Worm (Caenorhabditis elegans) whole organism, L1 larva: ENCODE measurements around the gene C07E3.9.

Experiments
- C34B4.2 ChIP-seq: sonication (generic microtip); optimal IDR thresholded peaks from 2 replicates; lab custom pipeline; 2017; ENCODE audit warnings: mild to moderate bottlenecking, missing genetic modification characterization, missing compliant biosample characterization
- Y116A8C.19 ChIP-seq: sonication (generic microtip); optimal IDR thresholded peaks from 2 replicates; lab custom pipeline; 2016; ENCODE audit warnings: missing compliant biosample characterization, missing genetic modification characterization, borderline replicate concordance
- ama-1 ChIP-seq: fragments of 150-350 bp; optimal IDR thresholded peaks from 2 replicates; lab custom pipeline; 2014
- blmp-1 ChIP-seq: fragments of 150-350 bp; optimal IDR thresholded peaks from 2 replicates; lab custom pipeline; 2014; ENCODE audit warnings: missing biosample characterization, missing genetic modification characterization
- ceh-63 ChIP-seq: fragments of 200-800 bp; sonication (Bioruptor generic); optimal IDR thresholded peaks from 2 replicates; lab custom pipeline; 2018; ENCODE audit warnings: mild to moderate bottlenecking, missing genetic modification characterization, missing compliant biosample characterization
- ceh-88 ChIP-seq: fragments of 200-800 bp; sonication (Bioruptor generic); IDR thresholded peaks from 2 replicates; pipeline ENCODE4 v1.3.6; 2022; ENCODE audit warnings: missing genetic modification characterization, missing compliant biosample characterization
- ceh-90 ChIP-seq: sonication (generic microtip); optimal IDR thresholded peaks from 2 replicates; lab custom pipeline; 2016; ENCODE audit warnings: missing genetic modification characterization, missing compliant biosample characterization
- dpl-1 ChIP-seq, 3 experiments: fragments of 150-350 bp in 2 of 3; sonication (generic microtip) in 1 of 3; optimal IDR thresholded peaks; 2 replicates each; lab custom pipeline; 2014 to 2017; ENCODE audit warnings: missing biosample characterization in 3 of 3, missing genetic modification characterization in 3 of 3, missing genetic modification reagents in 3 of 3
- efl-1 ChIP-seq, 4 experiments: fragments of 150-350 bp; optimal IDR thresholded peaks in 3 of 4; peaks in 1 of 4; 1 replicate in 1 of 4; 2 replicates in 3 of 4; lab custom pipeline; 2014; ENCODE audit warnings: missing biosample characterization in 2 of 4, missing genetic modification characterization in 2 of 4, missing genetic modification reagents in 2 of 4
- efl-3 ChIP-seq: fragments of 200-800 bp; sonication (Bioruptor generic); optimal IDR thresholded peaks from 2 replicates; lab custom pipeline; 2018; ENCODE audit warnings: mild to moderate bottlenecking, missing genetic modification characterization, missing compliant biosample characterization
- egl-13 ChIP-seq: sonication (generic microtip); optimal IDR thresholded peaks from 2 replicates; lab custom pipeline; 2016; ENCODE audit warnings: missing genotype, missing genetic modification reagents, missing genetic modification characterization, missing compliant biosample characterization
- elt-3 ChIP-seq, 6 experiments: fragments of 150-350 bp in 1 of 6; sonication (generic microtip); optimal IDR thresholded peaks; 2 replicates each; lab custom pipeline; 2017 to 2018; ENCODE audit warnings: missing biosample characterization in 6 of 6, missing genetic modification characterization in 6 of 6, inconsistent platforms in 1 of 6
- fkh-8 ChIP-seq: sonication (generic microtip); optimal IDR thresholded peaks from 2 replicates; lab custom pipeline; 2016; ENCODE audit warnings: mild to moderate bottlenecking, missing genetic modification characterization, missing compliant biosample characterization
- fos-1 ChIP-seq: fragments of 150-350 bp; optimal IDR thresholded peaks from 2 replicates; lab custom pipeline; 2014; ENCODE audit warnings: missing biosample characterization, missing genetic modification characterization
- hlh-17 ChIP-seq: fragments of 200-800 bp; sonication (Bioruptor generic); optimal IDR thresholded peaks from 2 replicates; lab custom pipeline; 2018; ENCODE audit warnings: missing genetic modification characterization, mild to moderate bottlenecking, missing compliant biosample characterization, moderate library complexity, borderline replicate concordance
- hpl-2 ChIP-seq: fragments of 150-350 bp; optimal IDR thresholded peaks from 2 replicates; lab custom pipeline; 2014; ENCODE audit warnings: missing biosample characterization, missing genetic modification reagents, missing genetic modification characterization
- lin-13 ChIP-seq: fragments of 150-350 bp; optimal IDR thresholded peaks from 2 replicates; lab custom pipeline; 2014; ENCODE audit warnings: missing biosample characterization, missing genetic modification reagents, missing genetic modification characterization
- lin-14 ChIP-seq: fragments of 200-800 bp; sonication (Bioruptor generic); optimal IDR thresholded peaks from 2 replicates; lab custom pipeline; 2018; ENCODE audit warnings: mild to moderate bottlenecking, missing genetic modification characterization, moderate library complexity, missing compliant biosample characterization
- lin-35 ChIP-seq, 2 experiments: fragments of 150-350 bp; optimal IDR thresholded peaks; 2 replicates each; lab custom pipeline; 2014; ENCODE audit warnings: missing biosample characterization in 2 of 2, missing genetic modification characterization in 2 of 2, missing genetic modification reagents in 2 of 2
- lir-3 ChIP-seq: sonication (generic microtip); optimal IDR thresholded peaks from 2 replicates; lab custom pipeline; 2016; ENCODE audit warnings: mild to moderate bottlenecking, missing genetic modification characterization, moderate library complexity, missing compliant biosample characterization; ENCODE audit not compliant: poor library complexity
- lsy-2 ChIP-seq, 2 experiments: fragments of 150-350 bp; optimal IDR thresholded peaks; 2 replicates each; lab custom pipeline; 2014; ENCODE audit warnings: missing biosample characterization in 2 of 2, missing genetic modification characterization in 2 of 2
- mdl-1 ChIP-seq, 2 experiments: fragments of 150-350 bp; optimal IDR thresholded peaks; 2 replicates each; lab custom pipeline; 2014 to 2017; ENCODE audit warnings: missing biosample characterization in 2 of 2, missing genetic modification characterization in 2 of 2, inconsistent platforms in 1 of 2
- mef-2 ChIP-seq: fragments of 150-350 bp; optimal IDR thresholded peaks from 2 replicates; lab custom pipeline; 2014; ENCODE audit warnings: missing biosample characterization, missing genetic modification characterization
- mep-1 ChIP-seq: fragments of 150-350 bp; optimal IDR thresholded peaks from 2 replicates; lab custom pipeline; 2014; ENCODE audit warnings: missing biosample characterization, missing genetic modification characterization
- nhr-12 ChIP-seq: sonication (generic microtip); optimal IDR thresholded peaks from 2 replicates; lab custom pipeline; 2017; ENCODE audit warnings: missing biosample characterization, missing genetic modification characterization
- nhr-19 ChIP-seq: fragments of 200-800 bp; sonication (Bioruptor generic); conservative IDR thresholded peaks from 2 replicates; pipeline ENCODE4 v1.3.6; 2022; ENCODE audit warnings: missing genetic modification characterization, missing compliant biosample characterization
- nhr-20 ChIP-seq: sonication (generic microtip); optimal IDR thresholded peaks from 2 replicates; lab custom pipeline; 2016; ENCODE audit warnings: mild to moderate bottlenecking, missing genetic modification characterization, missing compliant biosample characterization
- nhr-47 ChIP-seq: sonication (generic microtip); optimal IDR thresholded peaks from 2 replicates; lab custom pipeline; 2016; ENCODE audit warnings: mild to moderate bottlenecking, missing genetic modification characterization, moderate library complexity, missing compliant biosample characterization
- nhr-71 ChIP-seq: sonication (generic microtip); optimal IDR thresholded peaks from 2 replicates; lab custom pipeline; 2016; ENCODE audit warnings: mild to moderate bottlenecking, missing genetic modification characterization, moderate library complexity, missing compliant biosample characterization
- nhr-77 ChIP-seq: fragments of 150-350 bp; optimal IDR thresholded peaks from 2 replicates; lab custom pipeline; 2014; ENCODE audit warnings: missing biosample characterization, missing genetic modification characterization
- nhr-84 ChIP-seq: sonication (generic microtip); optimal IDR thresholded peaks from 2 replicates; lab custom pipeline; 2017; ENCODE audit warnings: missing biosample characterization, missing genetic modification characterization
- nhr-85 ChIP-seq: sonication (generic microtip); peaks from one replicate; lab custom pipeline; 2016; ENCODE audit warnings: missing genetic modification characterization, inconsistent platforms, missing compliant biosample characterization
- nhr-90 ChIP-seq: sonication (generic microtip); optimal IDR thresholded peaks from 2 replicates; lab custom pipeline; 2016; ENCODE audit warnings: mild to moderate bottlenecking, missing genetic modification characterization, missing compliant biosample characterization; ENCODE audit not compliant: poor library complexity
- pag-3 ChIP-seq: sonication (generic microtip); optimal IDR thresholded peaks from 2 replicates; lab custom pipeline; 2017; ENCODE audit warnings: missing genetic modification characterization, mild to moderate bottlenecking, missing compliant biosample characterization, antibody characterized with exemption, borderline replicate concordance; ENCODE audit not compliant: insufficient read depth
- pax-3 ChIP-seq: fragments of 200-800 bp; sonication (Bioruptor generic); optimal IDR thresholded peaks from 2 replicates; lab custom pipeline; 2018; ENCODE audit warnings: mild to moderate bottlenecking, missing genetic modification characterization, moderate library complexity, missing compliant biosample characterization
- rnt-1 ChIP-seq: sonication (generic microtip); optimal IDR thresholded peaks from 2 replicates; lab custom pipeline; 2016; ENCODE audit warnings: mild to moderate bottlenecking, missing genetic modification characterization, moderate library complexity, missing compliant biosample characterization
- snu-23 ChIP-seq: sonication (generic microtip); optimal IDR thresholded peaks from 2 replicates; lab custom pipeline; 2016; ENCODE audit warnings: missing genetic modification characterization, missing compliant biosample characterization
- sup-37 ChIP-seq: fragments of 200-800 bp; sonication (Bioruptor generic); optimal IDR thresholded peaks from 2 replicates; lab custom pipeline; 2018; ENCODE audit warnings: mild to moderate bottlenecking, missing genetic modification characterization, missing compliant biosample characterization
- swsn-7 ChIP-seq: sonication (generic microtip); optimal IDR thresholded peaks from 2 replicates; lab custom pipeline; 2016; ENCODE audit warnings: missing genetic modification characterization, missing compliant biosample characterization
- tbx-2 ChIP-seq: sonication (generic microtip); optimal IDR thresholded peaks from 2 replicates; lab custom pipeline; 2016; ENCODE audit warnings: missing genetic modification characterization, missing compliant biosample characterization
- tlp-1 ChIP-seq: fragments of 150-350 bp; optimal IDR thresholded peaks from 2 replicates; lab custom pipeline; 2014; ENCODE audit warnings: missing biosample characterization, missing genetic modification characterization
- unc-130 ChIP-seq: fragments of 150-350 bp; optimal IDR thresholded peaks from 2 replicates; lab custom pipeline; 2017; ENCODE audit warnings: missing biosample characterization, missing genetic modification characterization, inconsistent platforms
- unc-62 ChIP-seq: fragments of 150-350 bp; optimal IDR thresholded peaks from 2 replicates; lab custom pipeline; 2014; ENCODE audit warnings: missing biosample characterization, missing genetic modification reagents, missing genetic modification characterization
- unc-98 ChIP-seq: fragments of 200-800 bp; sonication (Bioruptor generic); IDR thresholded peaks from 2 replicates; pipeline ENCODE4 v1.3.6; 2022; ENCODE audit warnings: missing genetic modification characterization, missing compliant biosample characterization
- zag-1 ChIP-seq: fragments of 150-350 bp; optimal IDR thresholded peaks from 2 replicates; lab custom pipeline; 2014; ENCODE audit warnings: missing biosample characterization, missing genetic modification characterization
- ztf-4 ChIP-seq: fragments of 150-350 bp; optimal IDR thresholded peaks from 2 replicates; lab custom pipeline; 2014; ENCODE audit warnings: missing biosample characterization, missing genetic modification characterization

C07E3.9 gene

DNA sequence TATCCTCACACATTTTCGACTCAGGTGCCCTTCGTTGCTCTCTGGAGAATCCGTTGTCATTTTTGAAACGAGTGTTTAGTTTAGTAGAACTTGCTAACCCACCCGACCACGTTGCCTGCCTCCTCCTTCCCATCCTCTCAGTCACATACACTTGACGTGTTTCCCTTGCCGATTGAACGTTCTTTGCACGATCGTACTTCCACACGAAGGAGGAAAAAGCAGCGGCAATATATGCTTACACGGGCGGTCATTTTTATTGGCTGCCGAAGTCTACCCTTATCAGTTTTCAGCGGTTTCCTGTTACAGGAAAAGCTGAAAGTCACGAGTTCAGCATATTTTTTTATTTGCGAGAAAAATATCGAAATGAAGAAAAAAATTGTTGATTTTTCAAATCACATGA lies 39.2 kb downstream of the C07E3.9 start (continued):
- TF ChIP-seq ceh-63 (no peak), elt-3 (tag; optimal IDR thresholded peaks at IDR 0.05; lab: Kevin White, UChicago) (no peak), C34B4.2 (tag; lab: Kevin White, UChicago) (no peak), efl-3 (GFP tag; lab: Kevin White, UChicago) (no peak), nhr-77 (tag; lab: Kevin White, UChicago) (peak; percentile 0), ceh-90 (tag; lab: Kevin White, UChicago) (no peak), efl-1 (optimal IDR thresholded peaks at IDR 0.05; lab: Kevin White, UChicago) (no peak), efl-1 (GFP tag; optimal IDR thresholded peaks at IDR 0.05 in 1 of 2; lab: Kevin White, UChicago) (peak in 1 of 2 experiments; percentile 93), ztf-4 (tag; lab: Kevin White, UChicago) (peak; percentile 12), nhr-71 (tag; lab: Kevin White, UChicago) (peak; percentile 55), nhr-90 (tag; lab: Kevin White, UChicago) (peak; percentile 12), swsn-7 (tag; lab: Kevin White, UChicago) (peak; percentile 17), unc-98 (GFP tag; lab: Robert Waterston, UW) (no peak), mep-1 (peak; percentile 48), mdl-1 (tag; optimal IDR thresholded peaks at IDR 0.05; lab: Kevin White, UChicago) (peak in 1 of 2 experiments; percentile 67), nhr-19 (GFP tag; lab: Robert Waterston, UW) (peak; percentile 86), tbx-2 (tag; lab: Kevin White, UChicago) (peak; percentile 22), lin-14 (GFP tag; lab: Kevin White, UChicago) (peak; percentile 68), nhr-12 (tag; lab: Kevin White, UChicago) (no peak), unc-130 (tag; lab: Kevin White, UChicago) (peak; percentile 4), hpl-2 (no peak), hlh-17 (no peak), nhr-85 (peak; percentile 11), tlp-1 (tag; lab: Kevin White, UChicago) (no peak), Y116A8C.19 (tag; lab: Kevin White, UChicago) (no peak), mef-2 (tag; lab: Kevin White, UChicago) (no peak), nhr-20 (peak; percentile 63)

DNA sequence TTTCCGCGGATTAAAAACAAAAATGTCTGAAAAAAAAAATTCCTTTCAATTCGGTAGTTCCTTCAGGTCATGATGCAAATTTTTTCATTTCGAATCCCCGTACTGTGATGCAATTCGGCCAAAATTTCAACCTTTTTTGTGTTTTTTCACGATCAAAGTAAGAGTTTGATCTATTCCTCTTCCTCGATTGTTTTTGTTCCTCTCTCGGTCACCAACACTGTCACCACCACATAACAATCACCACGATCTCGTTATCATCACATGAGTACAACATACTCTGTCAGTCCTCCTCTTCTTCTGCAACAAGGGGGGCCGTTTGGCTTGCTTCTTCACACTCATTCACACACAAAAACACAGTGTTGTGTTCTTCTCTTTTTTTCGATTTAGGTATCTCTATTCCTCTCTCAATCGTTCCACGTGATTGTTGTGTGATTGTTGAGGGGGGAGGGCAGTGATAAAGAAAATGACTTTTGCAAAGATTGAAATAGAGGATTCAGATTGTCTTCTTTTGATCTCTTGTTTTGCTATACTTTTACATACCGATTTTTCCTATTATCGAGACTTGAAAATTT lies 39.8 kb downstream of the C07E3.9 start:
- TF ChIP-seq nhr-19 (GFP tag; lab: Robert Waterston, UW): peak; percentile 63
- TF ChIP-seq ztf-4 (tag; lab: Kevin White, UChicago): peak; percentile 46
- TF ChIP-seq nhr-84 (tag; lab: Kevin White, UChicago): no peak
- no peak for TF ChIP-seq unc-62 (GFP tag; lab: Kevin White, UChicago)
- TF ChIP-seq tbx-2 (tag; lab: Kevin White, UChicago): peak; percentile 46
- peak; percentile 32 for TF ChIP-seq nhr-47 (tag; lab: Kevin White, UChicago)
- TF ChIP-seq nhr-90 (tag; lab: Kevin White, UChicago): peak; percentile 55
- no peak for TF ChIP-seq zag-1 (tag; lab: Kevin White, UChicago)
- peak in 1 of 2 experiments; percentile 20 for TF ChIP-seq efl-1 (optimal IDR thresholded peaks at IDR 0.05; lab: Kevin White, UChicago)
- peak in 1 of 2 experiments; percentile 63 for TF ChIP-seq efl-1 (GFP tag; optimal IDR thresholded peaks at IDR 0.05 in 1 of 2; lab: Kevin White, UChicago)
- no peak for TF ChIP-seq ceh-90 (tag; lab: Kevin White, UChicago)
- peak; percentile 17 for TF ChIP-seq mep-1
- TF ChIP-seq fkh-8 (tag; lab: Kevin White, UChicago): no peak
- peak; percentile 69 for TF ChIP-seq blmp-1 (tag; lab: Kevin White, UChicago)
- no peak for TF ChIP-seq egl-13
- TF ChIP-seq mdl-1 (tag; optimal IDR thresholded peaks at IDR 0.05; lab: Kevin White, UChicago): peak in 1 of 2 experiments; percentile 90
- TF ChIP-seq pag-3: peak; percentile 30
- TF ChIP-seq nhr-20: peak; percentile 82
- TF ChIP-seq ceh-88 (GFP tag; lab: Robert Waterston, UW): no peak
- TF ChIP-seq nhr-85: peak; percentile 79
- peak; percentile 14 for TF ChIP-seq sup-37
- TF ChIP-seq lin-14 (GFP tag; lab: Kevin White, UChicago): peak; percentile 87
- TF ChIP-seq dpl-1 (GFP tag; optimal IDR thresholded peaks at IDR 0.05; lab: Kevin White, UChicago): peak in 1 of 3 experiments; percentile 19
- TF ChIP-seq nhr-71 (tag; lab: Kevin White, UChicago): peak; percentile 79
- TF ChIP-seq lin-13: no peak
- TF ChIP-seq pax-3 (tag; lab: Kevin White, UChicago): peak; percentile 4
- peak; percentile 32 for TF ChIP-seq fos-1 (tag; lab: Kevin White, UChicago)
- peak; percentile 59 for TF ChIP-seq rnt-1 (tag; lab: Kevin White, UChicago)
- TF ChIP-seq snu-23 (GFP tag; lab: Kevin White, UChicago): peak; percentile 68
- TF ChIP-seq elt-3 (tag; optimal IDR thresholded peaks at IDR 0.05; lab: Kevin White, UChicago): peak in 3 of 6 experiments; percentile 9 to 86 (median 71)
- TF ChIP-seq lsy-2 (tag; optimal IDR thresholded peaks at IDR 0.05; lab: Kevin White, UChicago): peak; percentile 52 to 60
- TF ChIP-seq lin-35 (GFP tag; optimal IDR thresholded peaks at IDR 0.05; lab: Kevin White, UChicago): peak in 1 of 2 experiments; percentile 76
- TF ChIP-seq ama-1 (lab: Kevin White, UChicago): peak; percentile 63
- TF ChIP-seq lir-3 (tag; lab: Kevin White, UChicago): peak; percentile 2
- TF ChIP-seq unc-130 (tag; lab: Kevin White, UChicago): peak; percentile 68
